Worm (Caenorhabditis elegans): Measurements from ENCODE around the gene rfip-2.

- no peak for TF ChIP-seq tab-1 (GFP tag; IDR thresholded peaks at IDR 0.05)
- TF ChIP-seq klf-2 (GFP tag; conservative IDR thresholded peaks at IDR 0.05), result no peak
- TF ChIP-seq ztf-23 (GFP tag; IDR thresholded peaks at IDR 0.05), result no peak
- TF ChIP-seq cog-1 (tag; optimal IDR thresholded peaks at IDR 0.05), result no peak
- no peak for TF ChIP-seq T22C8.4 (GFP tag; IDR thresholded peaks at IDR 0.05)
Measured at ce11 chrII:775033-775432, 51.4 kb downstream of the rfip-2 start, which contains the start of gene Y39F10A.1.

Data from whole organism, midembryonic.